Worm (Caenorhabditis elegans) whole organism, mixed stage, embryonic: ENCODE measurements around the gene ajm-1.

ENCODE experiments used
- M03D4.4 ChIP-seq: sonication (generic microtip); optimal IDR thresholded peaks from 2 replicates; lab custom pipeline; 2017; ENCODE audit warnings: mild to moderate bottlenecking, missing genetic modification characterization, missing compliant biosample characterization
- bed-3 ChIP-seq: fragments of 200-800 bp; sonication (Bioruptor generic); optimal IDR thresholded peaks from 3 replicates; lab custom pipeline; 2018; ENCODE audit warnings: mild to moderate bottlenecking, missing genetic modification characterization, moderate library complexity, missing compliant biosample characterization
- blmp-1 ChIP-seq: fragments of 150-350 bp; optimal IDR thresholded peaks from 2 replicates; lab custom pipeline; 2014; ENCODE audit warnings: missing biosample characterization, missing genetic modification characterization
- ceh-39 ChIP-seq: fragments of 150-350 bp; optimal IDR thresholded peaks from 2 replicates; lab custom pipeline; 2014; ENCODE audit warnings: missing biosample characterization, missing genetic modification characterization
- ceh-43 ChIP-seq: fragments of 200-800 bp; sonication (Bioruptor generic); optimal IDR thresholded peaks from 2 replicates; lab custom pipeline; 2018; ENCODE audit warnings: mild to moderate bottlenecking, missing genetic modification characterization, moderate library complexity, missing compliant biosample characterization
- ceh-83 ChIP-seq: fragments of 200-800 bp; sonication (Bioruptor generic); optimal IDR thresholded peaks from 2 replicates; lab custom pipeline; 2018; ENCODE audit warnings: mild to moderate bottlenecking, missing genetic modification characterization, missing compliant biosample characterization
- ces-1 ChIP-seq: fragments of 150-350 bp; optimal IDR thresholded peaks from 2 replicates; lab custom pipeline; 2014; ENCODE audit warnings: missing biosample characterization, missing genetic modification reagents, missing genetic modification characterization
- cnd-1 ChIP-seq: fragments of 200-800 bp; sonication (Bioruptor generic); optimal IDR thresholded peaks from 2 replicates; lab custom pipeline; 2018; ENCODE audit warnings: mild to moderate bottlenecking, missing genetic modification characterization, missing compliant biosample characterization
- drap-1 ChIP-seq: fragments of 200-800 bp; sonication (Bioruptor generic); optimal IDR thresholded peaks from 3 replicates; lab custom pipeline; 2018; ENCODE audit warnings: mild to moderate bottlenecking, missing genetic modification characterization, missing compliant biosample characterization
- elt-1 ChIP-seq: sonication (generic microtip); optimal IDR thresholded peaks from 2 replicates; lab custom pipeline; 2017; ENCODE audit warnings: missing genetic modification characterization, mild to moderate bottlenecking, missing compliant biosample characterization, antibody characterized with exemption, moderate library complexity, borderline replicate concordance; ENCODE audit not compliant: insufficient read depth
- elt-3 ChIP-seq: fragments of 150-350 bp; optimal IDR thresholded peaks from 2 replicates; lab custom pipeline; 2014; ENCODE audit warnings: missing biosample characterization, missing genetic modification characterization
- flh-1 ChIP-seq: fragments of 200-800 bp; sonication (Bioruptor generic); optimal IDR thresholded peaks from 2 replicates; lab custom pipeline; 2018; ENCODE audit warnings: mild to moderate bottlenecking, missing genetic modification characterization, moderate library complexity, missing compliant biosample characterization
- ham-2 ChIP-seq: fragments of 200-800 bp; sonication (Bioruptor generic); optimal IDR thresholded peaks from 2 replicates; lab custom pipeline; 2018; ENCODE audit warnings: mild to moderate bottlenecking, missing genetic modification characterization, missing compliant biosample characterization
- hlh-1 ChIP-seq: fragments of 150-350 bp; optimal IDR thresholded peaks from 2 replicates; lab custom pipeline; 2014; ENCODE audit warnings: missing biosample characterization, missing genetic modification reagents, missing genetic modification characterization
- lin-13 ChIP-seq: fragments of 150-350 bp; optimal IDR thresholded peaks from 2 replicates; lab custom pipeline; 2014; ENCODE audit warnings: missing biosample characterization, missing genetic modification characterization
- lin-32 ChIP-seq: fragments of 200-800 bp; sonication (Bioruptor generic); optimal IDR thresholded peaks from 2 replicates; lab custom pipeline; 2018; ENCODE audit warnings: mild to moderate bottlenecking, missing genetic modification characterization, missing compliant biosample characterization
- lsy-2 ChIP-seq: fragments of 150-350 bp; optimal IDR thresholded peaks from 2 replicates; lab custom pipeline; 2014; ENCODE audit warnings: missing biosample characterization, missing genetic modification characterization
- mab-5 ChIP-seq: fragments of 150-350 bp; optimal IDR thresholded peaks from 2 replicates; lab custom pipeline; 2014; ENCODE audit warnings: missing biosample characterization, missing genetic modification characterization
- mep-1 ChIP-seq: fragments of 150-350 bp; optimal IDR thresholded peaks from 2 replicates; lab custom pipeline; 2017; ENCODE audit warnings: missing biosample characterization, missing genetic modification reagents, missing genetic modification characterization, inconsistent platforms
- mls-2 ChIP-seq: sonication (generic microtip); optimal IDR thresholded peaks from 2 replicates; lab custom pipeline; 2016; ENCODE audit warnings: mild to moderate bottlenecking, missing genetic modification characterization, moderate library complexity, missing compliant biosample characterization
- nhr-12 ChIP-seq: fragments of 150-350 bp; optimal IDR thresholded peaks from 2 replicates; lab custom pipeline; 2014; ENCODE audit warnings: missing biosample characterization, missing genetic modification characterization
- nhr-2 ChIP-seq: fragments of 150-350 bp; optimal IDR thresholded peaks from 2 replicates; lab custom pipeline; 2014; ENCODE audit warnings: missing biosample characterization, missing genetic modification characterization
- nhr-237 ChIP-seq: fragments of 150-350 bp; optimal IDR thresholded peaks from 2 replicates; lab custom pipeline; 2014; ENCODE audit warnings: missing biosample characterization, missing genetic modification characterization
- nhr-28 ChIP-seq: fragments of 150-350 bp; optimal IDR thresholded peaks from 2 replicates; lab custom pipeline; 2014; ENCODE audit warnings: missing biosample characterization, missing genetic modification characterization
- nhr-76 ChIP-seq: sonication (generic microtip); optimal IDR thresholded peaks from 2 replicates; lab custom pipeline; 2017; ENCODE audit warnings: missing biosample characterization, missing genetic modification characterization
- pha-4 ChIP-seq: fragments of 150-350 bp; optimal IDR thresholded peaks from 2 replicates; lab custom pipeline; 2018; ENCODE audit warnings: missing biosample characterization, missing genetic modification reagents, missing genetic modification characterization
- sem-2 ChIP-seq: fragments of 200-800 bp; sonication (Bioruptor generic); optimal IDR thresholded peaks from 2 replicates; lab custom pipeline; 2018; ENCODE audit warnings: mild to moderate bottlenecking, missing genetic modification characterization, missing compliant biosample characterization
- snpc-4 ChIP-seq: fragments of 150-350 bp; optimal IDR thresholded peaks from 2 replicates; lab custom pipeline; 2014; ENCODE audit warnings: missing biosample characterization, missing genetic modification characterization
- sptf-1 ChIP-seq: sonication (generic microtip); optimal IDR thresholded peaks from 2 replicates; lab custom pipeline; 2017; ENCODE audit warnings: mild to moderate bottlenecking, missing genetic modification characterization, moderate library complexity, missing compliant biosample characterization
- tbx-8 ChIP-seq: fragments of 200-800 bp; sonication (Bioruptor generic); optimal IDR thresholded peaks from 2 replicates; lab custom pipeline; 2018; ENCODE audit warnings: mild to moderate bottlenecking, missing genetic modification characterization, moderate library complexity, missing compliant biosample characterization
- unc-120 ChIP-seq: sonication (generic microtip); optimal IDR thresholded peaks from 2 replicates; lab custom pipeline; 2017; ENCODE audit warnings: missing genetic modification characterization, missing compliant biosample characterization; ENCODE audit not compliant: poor library complexity, severe bottlenecking
- unc-39 ChIP-seq: fragments of 150-350 bp; optimal IDR thresholded peaks from 2 replicates; lab custom pipeline; 2014; ENCODE audit warnings: missing biosample characterization, missing genetic modification characterization
- unc-62 ChIP-seq: fragments of 150-350 bp; optimal IDR thresholded peaks from 2 replicates; lab custom pipeline; 2014; ENCODE audit warnings: missing biosample characterization, missing genetic modification reagents, missing genetic modification characterization
- zip-8 ChIP-seq: fragments of 150-350 bp; optimal IDR thresholded peaks from 2 replicates; lab custom pipeline; 2014; ENCODE audit warnings: missing biosample characterization, missing genetic modification characterization
- ztf-11 ChIP-seq: fragments of 150-350 bp; optimal IDR thresholded peaks from 2 replicates; lab custom pipeline; 2014; ENCODE audit warnings: missing biosample characterization, missing genetic modification characterization

ajm-1 gene

ce11 chrX:9081212-9081611 lies 1.5 kb upstream of the ajm-1 start:
- TF ChIP-seq lsy-2 (tag; lab: Kevin White, UChicago) (no peak), ceh-43 (GFP tag; lab: Kevin White, UChicago) (no peak), mab-5 (no peak), mls-2 (tag; lab: Kevin White, UChicago) (no peak), unc-120 (tag; lab: Kevin White, UChicago) (no peak), nhr-12 (tag; lab: Kevin White, UChicago) (no peak), lin-32 (no peak), drap-1 (no peak), blmp-1 (tag; lab: Kevin White, UChicago) (no peak), nhr-237 (no peak), nhr-2 (no peak)

- TF ChIP-seq unc-62 (GFP tag; lab: Kevin White, UChicago): peak; percentile 88
- TF ChIP-seq mab-5: no peak
These were observed 3.1 kb downstream of the ajm-1 start for ce11 chrX:9085864-9086263.

ce11 chrX:9088620-9089019 lies 5.9 kb downstream of the ajm-1 start:
- peak; percentile 50 for TF ChIP-seq ham-2
- no peak for TF ChIP-seq elt-3
- TF ChIP-seq elt-1 (tag; lab: Kevin White, UChicago): peak; percentile 56
- peak; percentile 18 for TF ChIP-seq nhr-2

- no peak for TF ChIP-seq hlh-1 (tag; lab: Kevin White, UChicago)
- no peak for TF ChIP-seq nhr-12 (tag; lab: Kevin White, UChicago)
- TF ChIP-seq sptf-1 (tag; lab: Kevin White, UChicago): no peak
- TF ChIP-seq nhr-237: no peak
- TF ChIP-seq tbx-8 (GFP tag; lab: Kevin White, UChicago): no peak
- TF ChIP-seq sem-2 (GFP tag; lab: Kevin White, UChicago): no peak
- peak; percentile 92 for TF ChIP-seq nhr-2
- TF ChIP-seq mls-2 (tag; lab: Kevin White, UChicago): peak; percentile 43
These were observed 6.8 kb downstream of the ajm-1 start for ce11 chrX:9089536-9089935.

ce11 chrX:9091380-9091779 lies 8.6 kb downstream of the ajm-1 start:
- TF ChIP-seq cnd-1 (tag; lab: Kevin White, UChicago): peak; percentile 41
- TF ChIP-seq ceh-83 (GFP tag; lab: Kevin White, UChicago): peak; percentile 70
- TF ChIP-seq lsy-2 (tag; lab: Kevin White, UChicago): no peak
- TF ChIP-seq ceh-39 (tag; lab: Kevin White, UChicago): no peak
- TF ChIP-seq sptf-1 (tag; lab: Kevin White, UChicago): peak; percentile 60
- no peak for TF ChIP-seq zip-8 (tag; lab: Kevin White, UChicago)
- TF ChIP-seq drap-1: peak; percentile 60
- TF ChIP-seq blmp-1 (tag; lab: Kevin White, UChicago): no peak
- TF ChIP-seq nhr-2: no peak
- TF ChIP-seq lin-32: peak; percentile 33
- no peak for TF ChIP-seq snpc-4 (tag; lab: Kevin White, UChicago)
- no peak for TF ChIP-seq ceh-43 (GFP tag; lab: Kevin White, UChicago)
- TF ChIP-seq elt-1 (tag; lab: Kevin White, UChicago): no peak
- TF ChIP-seq unc-62 (GFP tag; lab: Kevin White, UChicago): no peak
- TF ChIP-seq unc-120 (tag; lab: Kevin White, UChicago): peak; percentile 11
- peak; percentile 18 for TF ChIP-seq M03D4.4 (tag; lab: Kevin White, UChicago)
- TF ChIP-seq nhr-28 (tag; lab: Kevin White, UChicago): no peak
- no peak for TF ChIP-seq elt-3
- TF ChIP-seq ztf-11 (tag; lab: Kevin White, UChicago): no peak
- no peak for TF ChIP-seq ces-1 (GFP tag; lab: Kevin White, UChicago)
- TF ChIP-seq unc-39 (tag; lab: Kevin White, UChicago): no peak
- TF ChIP-seq nhr-76: no peak
- TF ChIP-seq pha-4 (tag; lab: Kevin White, UChicago): no peak
- TF ChIP-seq nhr-12 (tag; lab: Kevin White, UChicago): no peak
- TF ChIP-seq sem-2 (GFP tag; lab: Kevin White, UChicago): peak; percentile 32
- TF ChIP-seq mep-1 (tag; lab: Kevin White, UChicago): no peak
- TF ChIP-seq tbx-8 (GFP tag; lab: Kevin White, UChicago): no peak
- no peak for TF ChIP-seq nhr-237
- no peak for TF ChIP-seq ham-2
- no peak for TF ChIP-seq mls-2 (tag; lab: Kevin White, UChicago)
- no peak for TF ChIP-seq flh-1 (GFP tag; lab: Kevin White, UChicago)
- no peak for TF ChIP-seq lin-13 (tag; lab: Kevin White, UChicago)
- TF ChIP-seq hlh-1 (tag; lab: Kevin White, UChicago): no peak
- no peak for TF ChIP-seq mab-5
- peak; percentile 39 for TF ChIP-seq bed-3 (GFP tag; lab: Kevin White, UChicago)
